Worm (Caenorhabditis elegans) whole organism, L2 larva: ENCODE measurements around the gene lbp-9.
A peak's percentile ranks its signal among the peaks of the same experiment; 100 is the strongest.

Source experiments
- C34F6.9 ChIP-seq: fragments of 150-350 bp; optimal IDR thresholded peaks from 2 replicates; lab custom pipeline; 2014; ENCODE audit warnings: missing biosample characterization, missing genetic modification characterization
- F13H6.1 ChIP-seq: sonication (generic microtip); optimal IDR thresholded peaks from 2 replicates; lab custom pipeline; 2016; ENCODE audit warnings: missing genetic modification characterization, missing compliant biosample characterization
- R02D3.7 ChIP-seq: fragments of 150-350 bp; optimal IDR thresholded peaks from 2 replicates; lab custom pipeline; 2014; ENCODE audit warnings: missing biosample characterization, missing genetic modification characterization
- Y55F3AM.14 ChIP-seq: fragments of 200-800 bp; sonication (Bioruptor generic); optimal IDR thresholded peaks from 2 replicates; lab custom pipeline; 2018; ENCODE audit warnings: mild to moderate bottlenecking, missing genetic modification characterization, missing compliant biosample characterization
- ZK546.5 ChIP-seq: sonication (generic microtip); optimal IDR thresholded peaks from 2 replicates; lab custom pipeline; 2017; ENCODE audit warnings: missing biosample characterization, missing genetic modification characterization
- aly-2 ChIP-seq: fragments of 150-350 bp; optimal IDR thresholded peaks from 2 replicates; lab custom pipeline; 2014; ENCODE audit warnings: missing biosample characterization, missing genetic modification characterization
- ama-1 ChIP-seq: fragments of 150-350 bp; optimal IDR thresholded peaks from 2 replicates; lab custom pipeline; 2018; ENCODE audit warnings: inconsistent platforms
- blmp-1 ChIP-seq: sonication (generic microtip); optimal IDR thresholded peaks from 2 replicates; lab custom pipeline; 2017; ENCODE audit warnings: missing genetic modification characterization, mild to moderate bottlenecking, missing compliant biosample characterization, antibody characterized with exemption, moderate library complexity; ENCODE audit not compliant: insufficient read depth
- ceh-16 ChIP-seq: fragments of 150-350 bp; optimal IDR thresholded peaks from 2 replicates; lab custom pipeline; 2014; ENCODE audit warnings: missing biosample characterization, missing genetic modification characterization
- crh-2 ChIP-seq: sonication (generic microtip); optimal IDR thresholded peaks from 2 replicates; lab custom pipeline; 2017; ENCODE audit warnings: missing biosample characterization, missing genetic modification characterization
- dmd-4 ChIP-seq: sonication (generic microtip); optimal IDR thresholded peaks from 2 replicates; lab custom pipeline; 2017; ENCODE audit warnings: missing biosample characterization, missing genetic modification characterization
- egl-27 ChIP-seq: sonication (generic microtip); optimal IDR thresholded peaks from 3 replicates; lab custom pipeline; 2017; ENCODE audit warnings: missing biosample characterization, missing genetic modification reagents, missing genetic modification characterization
- elt-3 ChIP-seq: sonication (generic microtip); optimal IDR thresholded peaks from 2 replicates; lab custom pipeline; 2017; ENCODE audit warnings: missing biosample characterization, missing genetic modification characterization
- fos-1 ChIP-seq: fragments of 150-350 bp; optimal IDR thresholded peaks from 2 replicates; lab custom pipeline; 2014; ENCODE audit warnings: missing biosample characterization, missing genetic modification characterization
- gmeb-1 ChIP-seq: fragments of 150-350 bp; optimal IDR thresholded peaks from 2 replicates; lab custom pipeline; 2014; ENCODE audit warnings: missing biosample characterization, missing genetic modification characterization
- lin-11 ChIP-seq: fragments of 150-350 bp; sonication (generic microtip); optimal IDR thresholded peaks from 2 replicates; lab custom pipeline; 2014; ENCODE audit warnings: missing biosample characterization, missing genetic modification characterization, inconsistent platforms, mixed read lengths
- lin-13 ChIP-seq: fragments of 150-350 bp; optimal IDR thresholded peaks from 2 replicates; lab custom pipeline; 2014; ENCODE audit warnings: missing biosample characterization, missing genetic modification reagents, missing genetic modification characterization
- lsy-2 ChIP-seq, 2 experiments: fragments of 150-350 bp in 1 of 2; sonication (generic microtip) in 1 of 2; optimal IDR thresholded peaks; 2 replicates each; lab custom pipeline; 2014 to 2017; ENCODE audit warnings: missing biosample characterization in 2 of 2, missing genetic modification characterization in 2 of 2
- mab-5 ChIP-seq: fragments of 150-350 bp; optimal IDR thresholded peaks from 2 replicates; lab custom pipeline; 2014; ENCODE audit warnings: missing biosample characterization, missing genetic modification characterization
- mdl-1 ChIP-seq, 2 experiments: fragments of 150-350 bp in 1 of 2; sonication (generic microtip) in 1 of 2; optimal IDR thresholded peaks; 2 replicates each; lab custom pipeline; 2017; ENCODE audit warnings: missing biosample characterization in 2 of 2, missing genetic modification characterization in 2 of 2
- nhr-10 ChIP-seq: sonication (generic microtip); optimal IDR thresholded peaks from 2 replicates; lab custom pipeline; 2017; ENCODE audit warnings: missing biosample characterization, missing genetic modification characterization
- nhr-12 ChIP-seq: fragments of 150-350 bp; optimal IDR thresholded peaks from 2 replicates; lab custom pipeline; 2014; ENCODE audit warnings: missing biosample characterization, missing genetic modification characterization
- nhr-129 ChIP-seq: fragments of 150-350 bp; optimal IDR thresholded peaks from 2 replicates; lab custom pipeline; 2014; ENCODE audit warnings: missing biosample characterization, missing genetic modification characterization
- nhr-25 ChIP-seq: fragments of 150-350 bp; sonication (generic microtip); optimal IDR thresholded peaks from 3 replicates; lab custom pipeline; 2014; ENCODE audit warnings: missing biosample characterization, missing genetic modification characterization
- nhr-6 ChIP-seq: fragments of 150-350 bp; optimal IDR thresholded peaks from 2 replicates; lab custom pipeline; 2014; ENCODE audit warnings: missing biosample characterization, missing genetic modification characterization
- nhr-77 ChIP-seq: fragments of 150-350 bp; optimal IDR thresholded peaks from 2 replicates; lab custom pipeline; 2014; ENCODE audit warnings: missing biosample characterization, missing genetic modification characterization
- peb-1 ChIP-seq: fragments of 150-350 bp; optimal IDR thresholded peaks from 2 replicates; lab custom pipeline; 2014; ENCODE audit warnings: missing biosample characterization, missing genetic modification characterization
- sem-4 ChIP-seq: fragments of 150-350 bp; optimal IDR thresholded peaks from 2 replicates; lab custom pipeline; 2014; ENCODE audit warnings: missing biosample characterization, missing genetic modification reagents, missing genetic modification characterization
- skn-1 ChIP-seq: sonication (generic microtip); optimal IDR thresholded peaks from 2 replicates; lab custom pipeline; 2017; ENCODE audit warnings: missing biosample characterization, missing genetic modification characterization
- sma-3 ChIP-seq: sonication (generic microtip); optimal IDR thresholded peaks from 2 replicates; lab custom pipeline; 2016; ENCODE audit warnings: missing genetic modification reagents, missing genetic modification characterization, missing compliant biosample characterization
- sma-9 ChIP-seq, 2 experiments: fragments of 150-350 bp in 1 of 2; sonication (generic microtip) in 1 of 2; optimal IDR thresholded peaks; 2 replicates each; lab custom pipeline; 2014 to 2016; ENCODE audit warnings: missing genetic modification characterization in 2 of 2, mild to moderate bottlenecking in 1 of 2, missing biosample characterization in 1 of 2, missing compliant biosample characterization in 1 of 2, missing genetic modification reagents in 1 of 2, moderate library complexity in 1 of 2
- unc-55 ChIP-seq: fragments of 150-350 bp; sonication (generic microtip); optimal IDR thresholded peaks from 3 replicates; lab custom pipeline; 2014; ENCODE audit warnings: missing biosample characterization, missing genetic modification reagents, missing genetic modification characterization
- unc-62 ChIP-seq: fragments of 150-350 bp; optimal IDR thresholded peaks from 2 replicates; lab custom pipeline; 2014; ENCODE audit warnings: missing biosample characterization, missing genetic modification reagents, missing genetic modification characterization
- zag-1 ChIP-seq: fragments of 150-350 bp; optimal IDR thresholded peaks from 2 replicates; lab custom pipeline; 2014; ENCODE audit warnings: missing biosample characterization, missing genetic modification characterization
- ztf-11 ChIP-seq: sonication (generic microtip); optimal IDR thresholded peaks from 2 replicates; lab custom pipeline; 2017; ENCODE audit warnings: missing biosample characterization, missing genetic modification characterization
- ztf-4 ChIP-seq: fragments of 150-350 bp; optimal IDR thresholded peaks from 2 replicates; lab custom pipeline; 2014; ENCODE audit warnings: missing biosample characterization, missing genetic modification characterization

Gene lbp-9

DNA sequence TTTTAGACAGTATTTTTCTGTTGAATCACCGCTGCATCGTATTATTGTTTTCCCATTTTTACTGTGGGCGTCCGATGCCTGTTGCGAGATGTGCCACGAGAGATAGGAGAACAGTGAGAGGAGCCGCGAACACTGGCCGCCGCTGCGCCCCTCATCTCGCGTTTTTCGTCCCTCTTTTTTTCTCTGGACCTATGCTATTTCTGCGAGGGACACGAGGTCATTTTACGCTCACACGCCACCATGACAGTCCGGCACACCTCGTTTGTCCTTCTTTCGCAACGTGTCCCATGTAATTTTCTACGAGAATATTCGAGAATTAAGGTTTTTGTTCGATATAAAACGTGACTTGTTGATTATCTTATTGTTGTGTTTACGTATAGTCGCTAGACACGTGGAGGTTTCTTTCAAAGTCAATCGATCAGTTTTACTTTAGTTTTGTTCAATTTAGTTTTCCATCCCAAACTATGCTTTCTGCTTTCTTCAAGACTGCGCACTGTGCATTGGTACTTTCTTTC, at the start of gene lbp-9:
lbp-9 (plus strand) TSS at position 465 of the 515 bp plus-strand sequence.
- TF ChIP-seq nhr-129 (tag; lab: Kevin White, UChicago) (peak; percentile 79), aly-2 (tag; lab: Kevin White, UChicago) (no peak), fos-1 (tag; lab: Kevin White, UChicago) (peak; percentile 34), lsy-2 (tag; optimal IDR thresholded peaks at IDR 0.05; lab: Kevin White, UChicago) (peak in 1 of 2 experiments; percentile 59), sma-9 (GFP tag; optimal IDR thresholded peaks at IDR 0.05; lab: Kevin White, UChicago) (peak; percentile 49), sma-9 (tag; optimal IDR thresholded peaks at IDR 0.05; lab: Kevin White, UChicago) (no peak), nhr-12 (tag; lab: Kevin White, UChicago) (no peak), R02D3.7 (tag; lab: Kevin White, UChicago) (no peak), egl-27 (tag; lab: Kevin White, UChicago) (peak; percentile 20), nhr-77 (no peak), elt-3 (tag; lab: Kevin White, UChicago) (no peak), nhr-10 (no peak), F13H6.1 (peak; percentile 25), unc-62 (GFP tag; lab: Kevin White, UChicago) (no peak), crh-2 (tag; lab: Kevin White, UChicago) (peak; percentile 83), sem-4 (tag; lab: Kevin White, UChicago) (peak; percentile 1), dmd-4 (tag; lab: Kevin White, UChicago) (no peak), mdl-1 (tag; optimal IDR thresholded peaks at IDR 0.05; lab: Kevin White, UChicago) (peak in 1 of 2 experiments; percentile 53), nhr-6 (tag; lab: Kevin White, UChicago) (no peak), blmp-1 (tag; lab: Kevin White, UChicago) (peak; percentile 2), nhr-25 (tag; lab: Kevin White, UChicago) (peak; percentile 87), ceh-16 (tag; lab: Kevin White, UChicago) (no peak), lin-11 (tag; lab: Kevin White, UChicago) (no peak), C34F6.9 (tag; lab: Kevin White, UChicago) (peak; percentile 88), ztf-4 (peak; percentile 64), sma-3 (peak; percentile 72), unc-55 (GFP tag; lab: Kevin White, UChicago) (no peak), gmeb-1 (tag; lab: Kevin White, UChicago) (peak; percentile 26)

DNA sequence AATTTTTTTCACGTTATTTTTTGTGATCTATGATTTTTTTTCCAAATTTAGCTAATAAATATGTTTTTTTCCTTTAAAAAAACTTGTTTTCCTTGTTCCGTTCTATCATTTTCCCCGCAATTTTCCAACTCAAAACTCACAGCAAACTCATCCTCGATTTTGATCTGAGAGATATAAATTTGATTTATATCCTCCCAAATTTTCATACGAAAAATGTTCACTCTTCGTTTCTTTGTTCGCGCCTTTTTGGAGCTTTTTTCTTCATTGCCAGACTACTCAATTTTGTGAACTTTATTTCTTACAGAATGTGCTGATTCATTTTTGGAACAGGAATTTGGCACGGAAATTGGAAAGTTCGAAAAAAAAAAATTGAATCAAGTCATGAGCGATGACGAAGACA, 49.6 kb upstream of the lbp-9 start, which contains the start of gene F59A7.14:
F59A7.14 (plus strand) TSS at position 301 of the 400 bp plus-strand sequence.
- TF ChIP-seq ZK546.5 (tag; lab: Kevin White, UChicago) (no peak), aly-2 (tag; lab: Kevin White, UChicago) (no peak), blmp-1 (tag; lab: Kevin White, UChicago) (no peak), skn-1 (tag; lab: Kevin White, UChicago) (no peak), mdl-1 (tag; optimal IDR thresholded peaks at IDR 0.05; lab: Kevin White, UChicago) (no peak), dmd-4 (tag; lab: Kevin White, UChicago) (no peak), nhr-10 (no peak), elt-3 (tag; lab: Kevin White, UChicago) (no peak)

ce11 chrV:2021283-2021682, 47.0 kb upstream of the lbp-9 start:
- TF ChIP-seq Y55F3AM.14: no peak
- TF ChIP-seq ZK546.5 (tag; lab: Kevin White, UChicago): no peak
- no peak for TF ChIP-seq lsy-2 (tag; optimal IDR thresholded peaks at IDR 0.05; lab: Kevin White, UChicago)
- no peak for TF ChIP-seq egl-27 (tag; lab: Kevin White, UChicago)
- TF ChIP-seq elt-3 (tag; lab: Kevin White, UChicago): no peak
- TF ChIP-seq peb-1 (tag; lab: Kevin White, UChicago): no peak
- TF ChIP-seq mab-5: no peak
- no peak for TF ChIP-seq unc-62 (GFP tag; lab: Kevin White, UChicago)
- no peak for TF ChIP-seq nhr-6 (tag; lab: Kevin White, UChicago)
- TF ChIP-seq ztf-11 (tag; lab: Kevin White, UChicago): no peak
- TF ChIP-seq unc-55 (GFP tag; lab: Kevin White, UChicago): no peak
- TF ChIP-seq sma-9 (GFP tag; optimal IDR thresholded peaks at IDR 0.05; lab: Kevin White, UChicago): no peak
- TF ChIP-seq sma-9 (tag; optimal IDR thresholded peaks at IDR 0.05; lab: Kevin White, UChicago): no peak
- no peak for TF ChIP-seq zag-1 (tag; lab: Kevin White, UChicago)
- TF ChIP-seq ama-1: no peak

DNA sequence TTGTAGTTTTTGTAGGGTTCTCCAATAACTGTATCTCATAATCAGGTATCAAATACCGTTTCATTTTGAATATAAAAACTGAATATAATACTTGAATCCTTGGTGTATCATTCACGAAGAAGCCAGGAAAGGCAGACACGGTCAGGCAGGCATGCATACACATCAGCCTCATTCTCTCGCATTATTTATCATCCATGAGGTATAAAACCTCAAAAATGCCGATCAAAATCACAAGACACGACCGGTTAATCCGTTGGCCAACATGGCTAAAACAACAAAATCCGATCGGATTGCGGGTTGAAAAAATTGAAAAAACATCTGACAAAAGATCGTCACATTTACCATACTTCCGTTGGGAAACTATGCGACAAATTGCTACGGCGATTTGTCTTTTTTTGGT, 45.9 kb upstream of the lbp-9 start, which contains the start of gene F59A7.5:
F59A7.5 (plus strand) TSS at position 301 of the 400 bp plus-strand sequence.
- TF ChIP-seq lin-13: no peak
- no peak for TF ChIP-seq lin-11 (tag; lab: Kevin White, UChicago)
- no peak for TF ChIP-seq skn-1 (tag; lab: Kevin White, UChicago)
- no peak for TF ChIP-seq sma-3
- no peak for TF ChIP-seq mab-5
